Fruit fly (Drosophila melanogaster) whole organism, embryonic: Measurements from ENCODE around the gene CG34176.

Experiments
- Ada2b ChIP-seq: fragments of 200-800 bp; sonication (Bioruptor generic); IDR thresholded peaks from 2 replicates; pipeline ENCODE4 v1.3.6; 2022; ENCODE audit warnings: missing biosample characterization, missing genetic modification characterization
- Blimp-1 ChIP-seq: fragments of 200-800 bp; sonication (Bioruptor generic); optimal IDR thresholded peaks from 3 replicates; lab custom pipeline; 2018; ENCODE audit warnings: missing biosample characterization, missing genetic modification characterization, mild to moderate bottlenecking, moderate library complexity, missing genetic modification reagents
- CG10543 ChIP-seq: fragments of 200-800 bp; sonication (Bioruptor generic); optimal IDR thresholded peaks from 3 replicates; lab custom pipeline; 2017; ENCODE audit warnings: missing biosample characterization, mild to moderate bottlenecking, missing genetic modification characterization, moderate library complexity
- CG10959 ChIP-seq: fragments of 200-800 bp; sonication (Bioruptor generic); IDR thresholded peaks from 2 replicates; pipeline ENCODE4 v1.3.6; 2022; ENCODE audit warnings: missing biosample characterization, missing genetic modification characterization
- CG11504 ChIP-seq: fragments of 200-800 bp; sonication (Bioruptor generic); optimal IDR thresholded peaks from 3 replicates; lab custom pipeline; 2019; ENCODE audit warnings: missing biosample characterization, mild to moderate bottlenecking, missing genetic modification characterization, moderate library complexity
- CG1233 ChIP-seq: fragments of 200-800 bp; sonication (Bioruptor generic); optimal IDR thresholded peaks from 4 replicates; lab custom pipeline; 2018; ENCODE audit warnings: missing biosample characterization, mild to moderate bottlenecking, missing genetic modification characterization
- CG12769 ChIP-seq: fragments of 200-800 bp; sonication (Bioruptor generic); optimal IDR thresholded peaks from 2 replicates; lab custom pipeline; 2019; ENCODE audit warnings: missing biosample characterization, mild to moderate bottlenecking, missing genetic modification characterization, moderate library complexity
- CG13775 ChIP-seq: fragments of 200-800 bp; sonication (Bioruptor generic); optimal IDR thresholded peaks from 3 replicates; lab custom pipeline; 2017; ENCODE audit warnings: missing biosample characterization, mild to moderate bottlenecking, missing genetic modification characterization
- CG17328 ChIP-seq: fragments of 200-800 bp; sonication (Bioruptor generic); IDR thresholded peaks from 2 replicates; pipeline ENCODE4 v1.3.6; 2022; ENCODE audit warnings: missing biosample characterization, missing genetic modification characterization
- CG3065 ChIP-seq: fragments of 200-800 bp; sonication (Bioruptor generic); optimal IDR thresholded peaks from 2 replicates; lab custom pipeline; 2016; ENCODE audit warnings: missing biosample characterization, missing genetic modification characterization
- CG3163 ChIP-seq: fragments of 200-800 bp; sonication (Bioruptor generic); optimal IDR thresholded peaks from 3 replicates; lab custom pipeline; 2016; ENCODE audit warnings: missing biosample characterization, missing genetic modification characterization
- CG34224 ChIP-seq: fragments of 200-800 bp; sonication (Bioruptor generic); IDR thresholded peaks from 3 replicates; pipeline ENCODE4 v1.3.6; 2022; ENCODE audit warnings: missing biosample characterization, missing genetic modification characterization; ENCODE audit not compliant: partially characterized antibody
- CG3838 ChIP-seq: fragments of 200-800 bp; sonication (Bioruptor generic); optimal IDR thresholded peaks from 3 replicates; lab custom pipeline; 2016; ENCODE audit warnings: missing biosample characterization, missing genetic modification characterization
- CG4617 ChIP-seq: fragments of 200-800 bp; sonication (Bioruptor generic); optimal IDR thresholded peaks from 3 replicates; lab custom pipeline; 2016; ENCODE audit warnings: missing biosample characterization, missing genetic modification characterization, borderline replicate concordance
- CG4854 ChIP-seq: fragments of 200-800 bp; sonication (Bioruptor generic); optimal IDR thresholded peaks from 2 replicates; lab custom pipeline; 2016; ENCODE audit warnings: missing biosample characterization, missing genetic modification characterization, inconsistent platforms
- CG6254 ChIP-seq: fragments of 200-800 bp; sonication (Bioruptor generic); optimal IDR thresholded peaks from 3 replicates; lab custom pipeline; 2017; ENCODE audit warnings: mild to moderate bottlenecking, missing biosample characterization, missing genetic modification reagents, missing genetic modification characterization
- CG7987 ChIP-seq: fragments of 200-800 bp; sonication (Bioruptor generic); optimal IDR thresholded peaks from 2 replicates; lab custom pipeline; 2018; ENCODE audit warnings: missing biosample characterization, mild to moderate bottlenecking, missing genetic modification characterization, moderate library complexity
- CG8089 ChIP-seq: fragments of 200-800 bp; sonication (Bioruptor generic); optimal IDR thresholded peaks from 3 replicates; lab custom pipeline; 2016; ENCODE audit warnings: missing biosample characterization, missing genetic modification characterization
- E2f2 ChIP-seq: fragments of 200-800 bp; sonication (Bioruptor generic); IDR thresholded peaks from 2 replicates; pipeline ENCODE4 v1.3.6; 2022; ENCODE audit warnings: missing biosample characterization, missing genetic modification characterization
- H2.0 ChIP-seq: fragments of 200-800 bp; sonication (Bioruptor generic); IDR thresholded peaks from 2 replicates; pipeline ENCODE4 v1.3.6; 2022; ENCODE audit warnings: missing biosample characterization, missing genetic modification characterization
- HLH4C ChIP-seq: fragments of 200-800 bp; sonication (Bioruptor generic); IDR thresholded peaks from 3 replicates; pipeline ENCODE4 v1.3.6; 2022; ENCODE audit warnings: missing biosample characterization, missing genetic modification characterization; ENCODE audit not compliant: partially characterized antibody
- Hand ChIP-seq: fragments of 200-800 bp; sonication (Bioruptor generic); optimal IDR thresholded peaks from 2 replicates; lab custom pipeline; 2017; ENCODE audit warnings: mild to moderate bottlenecking, missing biosample characterization, missing genetic modification reagents, missing genetic modification characterization
- Hr3 ChIP-seq: fragments of 200-800 bp; sonication (Bioruptor generic); optimal IDR thresholded peaks from 3 replicates; lab custom pipeline; 2016; ENCODE audit warnings: missing biosample characterization, missing genetic modification characterization
- Max ChIP-seq: fragments of 200-800 bp; sonication (Bioruptor generic); optimal IDR thresholded peaks from 2 replicates; lab custom pipeline; 2016; ENCODE audit warnings: missing biosample characterization, mild to moderate bottlenecking, missing genetic modification characterization
- Mes4 ChIP-seq: fragments of 200-800 bp; sonication (Bioruptor generic); optimal IDR thresholded peaks from 2 replicates; lab custom pipeline; 2016; ENCODE audit warnings: missing biosample characterization, missing genetic modification characterization
- PHDP ChIP-seq: fragments of 200-800 bp; sonication (Bioruptor generic); optimal IDR thresholded peaks from 3 replicates; lab custom pipeline; 2018; ENCODE audit warnings: missing biosample characterization, mild to moderate bottlenecking, missing genetic modification characterization, moderate library complexity
- Stat92E ChIP-seq, 3 experiments: fragments of >200 bp in 2 of 3; fragments of 200-800 bp in 1 of 3; sonication (Bioruptor generic) in 1 of 3; optimal IDR thresholded peaks; 2 replicates each; lab custom pipeline; 2017 to 2019; ENCODE audit warnings: missing biosample characterization in 3 of 3, missing genetic modification characterization in 3 of 3, mild to moderate bottlenecking in 1 of 3, moderate library complexity in 1 of 3
- ara ChIP-seq: fragments of 200-800 bp; sonication (Bioruptor generic); IDR thresholded peaks from 2 replicates; pipeline ENCODE4 v1.3.6; 2022; ENCODE audit warnings: missing biosample characterization, missing genetic modification characterization
- bsh ChIP-seq, 2 experiments: fragments of 200-800 bp; sonication (Bioruptor generic); optimal IDR thresholded peaks; 2 replicates each; lab custom pipeline; 2017 to 2018; ENCODE audit warnings: mild to moderate bottlenecking in 2 of 2, missing biosample characterization in 2 of 2, missing genetic modification characterization in 2 of 2, moderate library complexity in 1 of 2
- chn ChIP-seq: fragments of 200-800 bp; sonication (Bioruptor generic); optimal IDR thresholded peaks from 2 replicates; lab custom pipeline; 2016; ENCODE audit warnings: missing biosample characterization, missing genetic modification characterization
- eve ChIP-seq, 2 experiments: fragments of >200 bp; optimal IDR thresholded peaks; 2 replicates each; lab custom pipeline; 2017; ENCODE audit warnings: missing biosample characterization in 2 of 2, missing genetic modification characterization in 2 of 2
- ftz-f1 ChIP-seq: fragments of 200-800 bp; sonication (Bioruptor generic); optimal IDR thresholded peaks from 2 replicates; lab custom pipeline; 2016; ENCODE audit warnings: missing biosample characterization, missing genetic modification characterization
- gcm ChIP-seq: fragments of 200-800 bp; sonication (Bioruptor generic); optimal IDR thresholded peaks from 2 replicates; lab custom pipeline; 2019; ENCODE audit warnings: missing biosample characterization, mild to moderate bottlenecking, missing genetic modification characterization, moderate library complexity
- gsb ChIP-seq: fragments of 200-800 bp; sonication (Bioruptor generic); IDR thresholded peaks from 2 replicates; pipeline ENCODE4 v1.3.6; 2022; ENCODE audit warnings: missing biosample characterization, missing genetic modification characterization
- h ChIP-seq: fragments of >200 bp; optimal IDR thresholded peaks from 2 replicates; lab custom pipeline; 2017
- jumu ChIP-seq: fragments of 200-800 bp; sonication (Bioruptor generic); optimal IDR thresholded peaks from 3 replicates; lab custom pipeline; 2016; ENCODE audit warnings: missing biosample characterization, missing genetic modification characterization
- kni ChIP-seq: fragments of 200-800 bp; sonication (Bioruptor generic); optimal IDR thresholded peaks from 3 replicates; lab custom pipeline; 2017; ENCODE audit warnings: mild to moderate bottlenecking, missing biosample characterization, missing genetic modification reagents, missing genetic modification characterization
- lbe ChIP-seq: fragments of 200-800 bp; sonication (Bioruptor generic); optimal IDR thresholded peaks from 2 replicates; lab custom pipeline; 2016; ENCODE audit warnings: missing biosample characterization, mild to moderate bottlenecking, missing genetic modification characterization
- lola ChIP-seq, 3 experiments: fragments of >200 bp in 2 of 3; fragments of 200-800 bp in 1 of 3; sonication (Bioruptor generic) in 1 of 3; optimal IDR thresholded peaks; 2 replicates each; lab custom pipeline; 2017 to 2019; ENCODE audit warnings: missing biosample characterization in 3 of 3, missing genetic modification characterization in 3 of 3, mild to moderate bottlenecking in 1 of 3, moderate library complexity in 1 of 3
- maf-S ChIP-seq: fragments of 200-800 bp; sonication (Bioruptor generic); optimal IDR thresholded peaks from 2 replicates; lab custom pipeline; 2016; ENCODE audit warnings: missing biosample characterization, missing genetic modification characterization
- mirr ChIP-seq: fragments of 200-800 bp; sonication (Bioruptor generic); optimal IDR thresholded peaks from 3 replicates; lab custom pipeline; 2018; ENCODE audit warnings: missing biosample characterization, mild to moderate bottlenecking, missing genetic modification characterization
- nmo ChIP-seq: fragments of 200-800 bp; sonication (Bioruptor generic); optimal IDR thresholded peaks from 2 replicates; lab custom pipeline; 2018; ENCODE audit warnings: missing biosample characterization, mild to moderate bottlenecking, missing genetic modification characterization, moderate library complexity
- otp ChIP-seq: fragments of 200-800 bp; sonication (Bioruptor generic); IDR thresholded peaks from 3 replicates; pipeline ENCODE4, ENCODE4 v1.3.6; 2022; ENCODE audit warnings: missing biosample characterization, missing genetic modification characterization
- row ChIP-seq: fragments of 200-800 bp; sonication (Bioruptor generic); IDR thresholded peaks from 3 replicates; pipeline ENCODE4 v1.3.6; 2022; ENCODE audit warnings: missing biosample characterization, missing genetic modification characterization
- sc ChIP-seq, 3 experiments: fragments of >200 bp in 2 of 3; fragments of 200-800 bp in 1 of 3; sonication (Bioruptor generic) in 1 of 3; optimal IDR thresholded peaks; 2 replicates in 2 of 3; 3 replicates in 1 of 3; lab custom pipeline; 2017; ENCODE audit warnings: mild to moderate bottlenecking in 1 of 3, missing biosample characterization in 1 of 3, missing genetic modification characterization in 1 of 3, missing genetic modification reagents in 1 of 3
- tio ChIP-seq: fragments of 200-800 bp; sonication (Bioruptor generic); optimal IDR thresholded peaks from 2 replicates; lab custom pipeline; 2017; ENCODE audit warnings: missing biosample characterization, missing genetic modification characterization, inconsistent platforms
- twi ChIP-seq: fragments of 200-800 bp; optimal IDR thresholded peaks from 2 replicates; lab custom pipeline; 2019; ENCODE audit warnings: missing biosample characterization, mild to moderate bottlenecking, missing genetic modification characterization, moderate library complexity

The CG34176 gene

dm6 chr2L:4043052-4043451 is 39.2 kb downstream of the CG34176 start (continued):
- TF ChIP-seq ara (GFP tag; lab: Robert Waterston, UW) (0 out of 2 replicates have a peak, but pooled peaks have one; percentile 7), bsh (GFP tag; optimal IDR thresholded peaks at IDR 0.05; lab: Kevin White, UChicago) (peak in 1 of 2 experiments; percentile 53), PHDP (tag; lab: Kevin White, UChicago) (no peak), lbe (GFP tag; lab: Kevin White, UChicago) (no peak), nmo (GFP tag; lab: Kevin White, UChicago) (peak; percentile 20), E2f2 (GFP tag; lab: Robert Waterston, UW) (no peak), gcm (GFP tag; lab: Kevin White, UChicago) (peak; percentile 10), CG10543 (no peak), lola (GFP tag; optimal IDR thresholded peaks at IDR 0.05; lab: Kevin White, UChicago) (peak in 1 of 3 experiments; percentile 33), Mes4 (GFP tag; lab: Kevin White, UChicago) (no peak), Ada2b (GFP tag; lab: Robert Waterston, UW) (no peak), mirr (GFP tag; lab: Kevin White, UChicago) (no peak), CG7987 (no peak), ftz-f1 (GFP tag; lab: Kevin White, UChicago) (no peak), row (peak; percentile 27; the same call in 1 of the 3 replicates), Hr3 (GFP tag; lab: Kevin White, UChicago) (peak; percentile 4), CG3163 (GFP tag; lab: Kevin White, UChicago) (no peak), CG12769 (tag; lab: Kevin White, UChicago) (no peak)

dm6 chr2L:4045185-4045814 is 41.4 kb downstream of the CG34176 start:
- no peak for TF ChIP-seq sc (optimal IDR thresholded peaks at IDR 0.05; lab: Kevin White, UChicago)
- peak; percentile 59 for TF ChIP-seq sc (GFP tag; optimal IDR thresholded peaks at IDR 0.05; lab: Kevin White, UChicago)
- peak; percentile 46 for TF ChIP-seq CG13775 (GFP tag; lab: Kevin White, UChicago)
- peak; percentile 78 for TF ChIP-seq nmo (GFP tag; lab: Kevin White, UChicago)
- no peak for TF ChIP-seq Stat92E (GFP tag; optimal IDR thresholded peaks at IDR 0.05; lab: Kevin White, UChicago)
- TF ChIP-seq CG10959 (GFP tag; lab: Robert Waterston, UW) = peak; percentile 66
- TF ChIP-seq Hand (GFP tag; lab: Kevin White, UChicago) = no peak
- peak; percentile 67 for TF ChIP-seq jumu (GFP tag; lab: Kevin White, UChicago)
- TF ChIP-seq eve (GFP tag; optimal IDR thresholded peaks at IDR 0.05; lab: Kevin White, UChicago) = peak in 1 of 2 experiments; percentile 66
- TF ChIP-seq HLH4C (GFP tag; lab: Robert Waterston, UW) = no peak
- TF ChIP-seq twi (tag; lab: Kevin White, UChicago) = peak; percentile 64
- TF ChIP-seq Max (GFP tag; lab: Kevin White, UChicago) = peak; percentile 18
- TF ChIP-seq CG4854 = peak; percentile 12
- no peak for TF ChIP-seq maf-S
- peak; percentile 53; the same call in 1 of the 2 replicates for TF ChIP-seq H2.0 (GFP tag; lab: Robert Waterston, UW)
- TF ChIP-seq h (lab: Kevin White, UChicago) = no peak
- TF ChIP-seq CG3838 (GFP tag; lab: Kevin White, UChicago) = no peak
- TF ChIP-seq otp (GFP tag; lab: Robert Waterston, UW) = peak; percentile 65; the same call in 1 of the 3 replicates
- peak; percentile 80 for TF ChIP-seq Blimp-1 (GFP tag; lab: Kevin White, UChicago)
- TF ChIP-seq CG1233 (GFP tag; lab: Kevin White, UChicago) = peak; percentile 34
- no peak for TF ChIP-seq kni (GFP tag; lab: Kevin White, UChicago)
- no peak for TF ChIP-seq CG4617
- TF ChIP-seq gsb = no peak
- peak; percentile 54 for TF ChIP-seq CG8089 (GFP tag; lab: Kevin White, UChicago)
- peak; percentile 64 for TF ChIP-seq chn
- peak; percentile 65 for TF ChIP-seq tio (GFP tag; lab: Kevin White, UChicago)
- peak; percentile 68 for TF ChIP-seq CG11504
- peak; percentile 17 for TF ChIP-seq CG3065
- TF ChIP-seq CG17328 (GFP tag; lab: Robert Waterston, UW) = peak; percentile 77
- TF ChIP-seq CG34224 (GFP tag; lab: Robert Waterston, UW) = no peak
- peak; percentile 43 for TF ChIP-seq CG6254
